Worm (Caenorhabditis elegans): ENCODE results near the gene ZK930.4.

DNA sequence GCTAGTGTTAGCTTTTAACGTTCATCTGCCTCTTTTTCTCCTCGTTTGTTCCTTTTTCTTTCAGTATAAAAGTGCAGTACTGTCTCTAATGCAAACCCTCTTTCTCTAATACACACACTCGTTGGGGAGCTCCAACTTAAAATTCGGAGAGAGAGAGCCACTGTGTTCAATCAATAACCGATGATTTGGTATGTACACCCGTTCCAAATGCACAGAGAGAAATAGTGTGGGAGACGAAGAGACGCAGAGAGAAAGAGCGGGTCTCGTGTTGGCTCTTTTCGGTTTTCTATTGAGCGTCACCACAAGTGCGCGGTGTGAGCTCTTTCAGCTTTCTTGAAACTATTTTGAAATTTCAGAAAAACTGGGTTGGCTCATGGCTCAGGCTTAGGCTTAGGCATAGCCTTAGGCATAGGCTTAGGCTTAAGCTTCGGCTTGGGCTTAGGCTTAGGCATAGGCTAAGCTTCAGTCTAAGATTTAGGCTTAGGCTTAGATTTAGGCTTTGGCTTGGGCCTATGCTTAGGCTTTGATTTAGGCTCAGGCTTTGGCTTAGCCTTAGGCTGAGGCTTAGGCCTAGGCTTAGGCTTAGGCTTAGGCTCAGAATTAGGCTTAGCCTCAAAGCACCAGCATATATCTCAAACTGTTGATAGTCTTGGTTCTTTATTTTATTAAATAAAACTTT is 17.4 kb downstream of the ZK930.4 start:
- TF ChIP-seq nhr-76 (tag; optimal IDR thresholded peaks at IDR 0.05) (no peak), ceh-39 (tag; optimal IDR thresholded peaks at IDR 0.05) (no peak), nhr-2 (tag; optimal IDR thresholded peaks at IDR 0.05) (no peak), unc-62 (GFP tag; optimal IDR thresholded peaks at IDR 0.05) (no peak), cnd-1 (tag; optimal IDR thresholded peaks at IDR 0.05) (no peak), elt-3 (tag; optimal IDR thresholded peaks at IDR 0.05) (no peak), nhr-28 (tag; optimal IDR thresholded peaks at IDR 0.05) (no peak), snpc-4 (tag; optimal IDR thresholded peaks at IDR 0.05) (no peak)

Data from whole organism, mixed stage, embryonic.